Fruit fly (Drosophila melanogaster): Measurements from ENCODE around the gene CG17147.

The CG17147 gene

DNA sequence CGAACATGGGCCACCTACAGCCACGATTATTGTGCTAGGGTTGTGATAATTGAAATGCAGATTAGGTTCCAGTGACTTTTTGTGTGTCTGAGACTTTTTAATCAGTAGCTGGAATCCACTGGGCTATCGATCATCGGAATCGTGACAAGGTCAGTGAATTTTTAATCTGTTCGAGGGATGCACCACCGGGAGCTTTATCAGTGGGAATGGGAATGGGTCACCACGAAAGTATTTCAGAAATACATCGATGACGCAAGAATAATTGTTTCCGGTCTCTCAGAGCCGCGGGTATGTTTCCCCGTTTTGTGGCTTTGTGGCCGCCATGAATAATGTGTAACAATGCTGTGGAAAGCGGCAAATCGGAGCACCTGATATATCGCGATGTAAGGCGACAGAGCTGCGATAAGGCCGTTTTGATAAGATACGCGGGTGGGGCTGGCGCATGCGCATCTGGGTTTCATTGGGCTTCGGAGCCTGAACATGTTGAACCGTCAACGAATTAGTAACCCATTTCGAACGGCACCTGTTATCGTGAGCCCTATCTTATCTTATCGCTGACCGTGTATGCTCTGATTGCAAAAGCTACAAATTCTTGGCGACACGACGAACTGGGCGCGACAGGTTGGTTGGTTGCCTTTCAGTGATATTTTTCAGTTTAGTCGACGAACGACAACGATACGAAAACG is 35.7 kb upstream of the CG17147 start, which contains the start of gene Ssk (continued):
- TF ChIP-seq CG14710 (tag; optimal IDR thresholded peaks at IDR 0.05) = no peak
- TF ChIP-seq B-H1 (GFP tag; IDR thresholded peaks at IDR 0.05) = no peak
- TF ChIP-seq Nf-YC (tag; optimal IDR thresholded peaks at IDR 0.05) = peak; percentile 45
- TF ChIP-seq kni (GFP tag; optimal IDR thresholded peaks at IDR 0.05) = no peak
- no peak for TF ChIP-seq Gsc (GFP tag; IDR thresholded peaks at IDR 0.05)
- no peak for TF ChIP-seq insv (GFP tag; optimal IDR thresholded peaks at IDR 0.05)
- no peak for TF ChIP-seq Side (GFP tag; optimal IDR thresholded peaks at IDR 0.05)
- no peak for TF ChIP-seq Lhr (GFP tag; optimal IDR thresholded peaks at IDR 0.05)
- 0 out of 3 replicates have a peak, but pooled peaks have one; percentile 44 for TF ChIP-seq CG2199 (GFP tag; IDR thresholded peaks at IDR 0.05)
- TF ChIP-seq tna (GFP tag; IDR thresholded peaks at IDR 0.05; ENCODE audit: partially characterized antibody) = no peak
- no peak for TF ChIP-seq CG10321 (GFP tag; IDR thresholded peaks at IDR 0.05)
- no peak for TF ChIP-seq sim (GFP tag; IDR thresholded peaks at IDR 0.05)
- no peak for TF ChIP-seq Sry-δ (GFP tag; optimal IDR thresholded peaks at IDR 0.05)
- no peak for TF ChIP-seq CG12744 (GFP tag; optimal IDR thresholded peaks at IDR 0.05)
- no peak for TF ChIP-seq Meics (GFP tag; optimal IDR thresholded peaks at IDR 0.05)
- peak; percentile 36; the same call in 1 of the 3 replicates for TF ChIP-seq so (GFP tag; IDR thresholded peaks at IDR 0.05)
- TF ChIP-seq CG17186 (GFP tag; optimal IDR thresholded peaks at IDR 0.05) = no peak
- TF ChIP-seq gro (GFP tag; optimal IDR thresholded peaks at IDR 0.05) = peak; percentile 43
- no peak for TF ChIP-seq zfh2 (GFP tag; optimal IDR thresholded peaks at IDR 0.05)
- no peak for TF ChIP-seq knrl (GFP tag; IDR thresholded peaks at IDR 0.05; ENCODE audit: partially characterized antibody)
- peak; percentile 60 for TF ChIP-seq Deaf1 (tag; optimal IDR thresholded peaks at IDR 0.05)
- no peak for TF ChIP-seq CG1602 (GFP tag; optimal IDR thresholded peaks at IDR 0.05)
- TF ChIP-seq HmgZ (tag; optimal IDR thresholded peaks at IDR 0.05) = no peak
- no peak for TF ChIP-seq HLH3B (GFP tag; IDR thresholded peaks at IDR 0.05)
- TF ChIP-seq Fer2 (tag; optimal IDR thresholded peaks at IDR 0.05) = no peak
- TF ChIP-seq cato (GFP tag; optimal IDR thresholded peaks at IDR 0.05; ENCODE audit: borderline replicate concordance) = no peak
- no peak for TF ChIP-seq Dll (GFP tag; IDR thresholded peaks at IDR 0.05; ENCODE audit: partially characterized antibody)
- TF ChIP-seq CG17385 (GFP tag; optimal IDR thresholded peaks at IDR 0.05) = peak; percentile 22
- no peak for TF ChIP-seq pzg (GFP tag; optimal IDR thresholded peaks at IDR 0.05)
- no peak for TF ChIP-seq CG9437 (GFP tag; optimal IDR thresholded peaks at IDR 0.05)
- TF ChIP-seq abd-A (tag; optimal IDR thresholded peaks at IDR 0.05) = no peak
- no peak for TF ChIP-seq pros (GFP tag; optimal IDR thresholded peaks at IDR 0.05)
- no peak for TF ChIP-seq CTCF (GFP tag; optimal IDR thresholded peaks at IDR 0.05)
- TF ChIP-seq hkb (optimal IDR thresholded peaks at IDR 0.05) = no peak
- 0 out of 2 replicates have a peak, but pooled peaks have one; percentile 27 for TF ChIP-seq hkb (GFP tag; IDR thresholded peaks at IDR 0.05)
- TF ChIP-seq Hand (GFP tag; optimal IDR thresholded peaks at IDR 0.05) = peak; percentile 6
- TF ChIP-seq stc (GFP tag; IDR thresholded peaks at IDR 0.05) = no peak
- TF ChIP-seq grn (GFP tag; optimal IDR thresholded peaks at IDR 0.05) = peak; percentile 98
- TF ChIP-seq tgo (GFP tag; IDR thresholded peaks at IDR 0.05) = no peak
- no peak for TF ChIP-seq CG9609 (GFP tag; optimal IDR thresholded peaks at IDR 0.05)
- peak; percentile 40 for TF ChIP-seq B-H2 (GFP tag; optimal IDR thresholded peaks at IDR 0.05)
- peak; percentile 52 for TF ChIP-seq lab (GFP tag; optimal IDR thresholded peaks at IDR 0.05)
- no peak for TF ChIP-seq Hmx (GFP tag; optimal IDR thresholded peaks at IDR 0.05)
- no peak for TF ChIP-seq CG13624 (GFP tag; optimal IDR thresholded peaks at IDR 0.05)
- no peak for TF ChIP-seq CG12942 (GFP tag; optimal IDR thresholded peaks at IDR 0.05)
- TF ChIP-seq CG10543 (GFP tag; optimal IDR thresholded peaks at IDR 0.05) = peak; percentile 90
- no peak for TF ChIP-seq Abd-B (GFP tag; optimal IDR thresholded peaks at IDR 0.05)
- TF ChIP-seq CG17912 (GFP tag; optimal IDR thresholded peaks at IDR 0.05) = no peak
- peak; percentile 12; the same call in 1 of the 2 replicates for TF ChIP-seq aop (GFP tag; IDR thresholded peaks at IDR 0.05)
- no peak for TF ChIP-seq Kr (GFP tag; optimal IDR thresholded peaks at IDR 0.05)
- peak; percentile 35; the same call in 1 of the 2 replicates for TF ChIP-seq CG8765 (GFP tag; IDR thresholded peaks at IDR 0.05)

Measured in whole organism, embryonic.